Worm (Caenorhabditis elegans) whole organism, late embryonic: Measurements from ENCODE around the gene txt-17.

Experiments used
- F13H6.1 ChIP-seq: sonication (generic microtip); optimal IDR thresholded peaks from 2 replicates; lab custom pipeline; 2016; ENCODE audit warnings: missing genetic modification characterization, missing compliant biosample characterization
- K02D7.2 ChIP-seq: sonication (generic microtip); optimal IDR thresholded peaks from 2 replicates; lab custom pipeline; 2017; ENCODE audit warnings: mild to moderate bottlenecking, missing genetic modification characterization, missing compliant biosample characterization
- T23F11.4 ChIP-seq: fragments of 200-800 bp; sonication (Bioruptor generic); optimal IDR thresholded peaks from 2 replicates; lab custom pipeline; 2018; ENCODE audit warnings: mild to moderate bottlenecking, missing genetic modification characterization, missing compliant biosample characterization
- Y22D7AL.16 ChIP-seq: sonication (generic microtip); optimal IDR thresholded peaks from 2 replicates; lab custom pipeline; 2016; ENCODE audit warnings: missing genetic modification characterization, missing compliant biosample characterization
- ahr-1 ChIP-seq: sonication (generic microtip); optimal IDR thresholded peaks from 2 replicates; lab custom pipeline; 2016; ENCODE audit warnings: missing genetic modification characterization, missing compliant biosample characterization
- ama-1 ChIP-seq: fragments of 150-350 bp; optimal IDR thresholded peaks from 2 replicates; lab custom pipeline; 2014
- ceh-14 ChIP-seq: sonication (generic microtip); optimal IDR thresholded peaks from 2 replicates; lab custom pipeline; 2016; ENCODE audit warnings: missing genotype, missing genetic modification characterization, missing compliant biosample characterization
- ceh-18 ChIP-seq: sonication (generic microtip); optimal IDR thresholded peaks from 2 replicates; lab custom pipeline; 2016; ENCODE audit warnings: missing genetic modification characterization, missing compliant biosample characterization
- ceh-2 ChIP-seq: sonication (generic microtip); optimal IDR thresholded peaks from 2 replicates; lab custom pipeline; 2016; ENCODE audit warnings: missing genotype, missing genetic modification characterization, missing compliant biosample characterization
- ceh-22 ChIP-seq: sonication (generic microtip); optimal IDR thresholded peaks from 2 replicates; lab custom pipeline; 2017; ENCODE audit warnings: missing biosample characterization, missing genetic modification characterization
- ceh-24 ChIP-seq: sonication (generic microtip); optimal IDR thresholded peaks from 2 replicates; lab custom pipeline; 2016; ENCODE audit warnings: mild to moderate bottlenecking, missing genetic modification characterization, missing compliant biosample characterization
- ceh-31 ChIP-seq: sonication (generic microtip); optimal IDR thresholded peaks from 2 replicates; lab custom pipeline; 2016; ENCODE audit warnings: missing genetic modification characterization, missing compliant biosample characterization
- ceh-34 ChIP-seq: sonication (generic microtip); optimal IDR thresholded peaks from 2 replicates; lab custom pipeline; 2016; ENCODE audit warnings: mild to moderate bottlenecking, missing genetic modification characterization, missing compliant biosample characterization
- ceh-48 ChIP-seq: sonication (generic microtip); optimal IDR thresholded peaks from 2 replicates; lab custom pipeline; 2016; ENCODE audit warnings: missing genetic modification characterization, inconsistent platforms, missing compliant biosample characterization
- ceh-6 ChIP-seq: fragments of 200-800 bp; sonication (Bioruptor generic); optimal IDR thresholded peaks from 2 replicates; lab custom pipeline; 2018; ENCODE audit warnings: mild to moderate bottlenecking, missing genetic modification characterization, missing compliant biosample characterization
- dmd-4 ChIP-seq: sonication (generic microtip); optimal IDR thresholded peaks from 2 replicates; lab custom pipeline; 2016; ENCODE audit warnings: borderline replicate concordance, missing genetic modification characterization, missing compliant biosample characterization
- dve-1 ChIP-seq: sonication (generic microtip); optimal IDR thresholded peaks from 2 replicates; lab custom pipeline; 2017; ENCODE audit warnings: antibody characterized with exemption, mild to moderate bottlenecking, missing genetic modification characterization, missing compliant biosample characterization
- elt-2 ChIP-seq: sonication (generic microtip); optimal IDR thresholded peaks from 2 replicates; lab custom pipeline; 2016; ENCODE audit warnings: missing genetic modification reagents, missing genetic modification characterization, missing compliant biosample characterization
- elt-4 ChIP-seq: sonication (generic microtip); optimal IDR thresholded peaks from 2 replicates; lab custom pipeline; 2016; ENCODE audit warnings: missing genetic modification characterization, missing compliant biosample characterization
- eyg-1 ChIP-seq: sonication (generic microtip); optimal IDR thresholded peaks from 2 replicates; lab custom pipeline; 2016; ENCODE audit warnings: missing genotype, missing genetic modification characterization, missing compliant biosample characterization
- fkh-10 ChIP-seq: fragments of 150-350 bp; optimal IDR thresholded peaks from 2 replicates; lab custom pipeline; 2014; ENCODE audit warnings: missing biosample characterization, missing genetic modification reagents, missing genetic modification characterization
- hlh-13 ChIP-seq: fragments of 200-800 bp; sonication (Bioruptor generic); optimal IDR thresholded peaks from 2 replicates; lab custom pipeline; 2018; ENCODE audit warnings: mild to moderate bottlenecking, missing genetic modification characterization, missing compliant biosample characterization
- hlh-6 ChIP-seq: sonication (generic microtip); optimal IDR thresholded peaks from 2 replicates; lab custom pipeline; 2016; ENCODE audit warnings: missing genotype, missing genetic modification characterization, missing compliant biosample characterization
- hlh-8 ChIP-seq: sonication (generic microtip); optimal IDR thresholded peaks from 2 replicates; lab custom pipeline; 2016; ENCODE audit warnings: missing genotype, missing genetic modification characterization, missing compliant biosample characterization
- lin-11 ChIP-seq: fragments of 200-800 bp; sonication (Bioruptor generic); optimal IDR thresholded peaks from 2 replicates; lab custom pipeline; 2018; ENCODE audit warnings: mild to moderate bottlenecking, missing genetic modification characterization, missing compliant biosample characterization
- nhr-11 ChIP-seq: fragments of 150-350 bp; optimal IDR thresholded peaks from 2 replicates; lab custom pipeline; 2014; ENCODE audit warnings: missing biosample characterization, missing genetic modification characterization
- npax-4 ChIP-seq: sonication (generic microtip); optimal IDR thresholded peaks from 2 replicates; lab custom pipeline; 2016; ENCODE audit warnings: missing genetic modification characterization, missing compliant biosample characterization
- odd-2 ChIP-seq: sonication (generic microtip); optimal IDR thresholded peaks from 2 replicates; lab custom pipeline; 2017; ENCODE audit warnings: antibody characterized with exemption, mild to moderate bottlenecking, missing genetic modification characterization, missing compliant biosample characterization
- pax-1 ChIP-seq: fragments of 150-350 bp; optimal IDR thresholded peaks from 2 replicates; lab custom pipeline; 2014; ENCODE audit warnings: missing biosample characterization, missing genetic modification characterization
- pros-1 ChIP-seq: fragments of 150-350 bp; optimal IDR thresholded peaks from 2 replicates; lab custom pipeline; 2014; ENCODE audit warnings: missing biosample characterization, missing genetic modification reagents, missing genetic modification characterization
- rnt-1 ChIP-seq: sonication (generic microtip); optimal IDR thresholded peaks from 2 replicates; lab custom pipeline; 2016; ENCODE audit warnings: missing genetic modification characterization, missing compliant biosample characterization
- syd-9 ChIP-seq: sonication (generic microtip); optimal IDR thresholded peaks from 2 replicates; lab custom pipeline; 2016; ENCODE audit warnings: mild to moderate bottlenecking, missing genetic modification characterization, moderate library complexity, missing compliant biosample characterization
- tbx-2 ChIP-seq: sonication (generic microtip); optimal IDR thresholded peaks from 2 replicates; lab custom pipeline; 2016; ENCODE audit warnings: missing genetic modification characterization, missing compliant biosample characterization
- unc-3 ChIP-seq, 2 experiments: fragments of 200-800 bp in 1 of 2; sonication (Bioruptor generic) in 1 of 2; sonication (generic microtip) in 1 of 2; conservative IDR thresholded peaks in 1 of 2; optimal IDR thresholded peaks in 1 of 2; 2 replicates each; pipeline versions ENCODE4 v1.3.6 to Lab custom; 2016 to 2022; ENCODE audit warnings: missing compliant biosample characterization in 2 of 2, missing genetic modification characterization in 2 of 2, missing genetic modification reagents in 1 of 2
- unc-86 ChIP-seq: sonication (generic microtip); optimal IDR thresholded peaks from 2 replicates; lab custom pipeline; 2016; ENCODE audit warnings: missing genetic modification characterization, missing compliant biosample characterization
- zip-5 ChIP-seq: sonication (generic microtip); optimal IDR thresholded peaks from 2 replicates; lab custom pipeline; 2016; ENCODE audit warnings: missing genetic modification characterization, missing compliant biosample characterization

Gene txt-17

ce11 chrV:7053100-7053499 lies at the start of gene txt-17:
txt-17 (minus strand) TSS chrV:7053200.
- TF ChIP-seq ceh-31 (tag; lab: Kevin White, UChicago), result no peak
- no peak for TF ChIP-seq elt-4 (tag; lab: Kevin White, UChicago)
- TF ChIP-seq ceh-14, result no peak
- TF ChIP-seq unc-3 (GFP tag; conservative IDR thresholded peaks at IDR 0.05; lab: Robert Waterston, UW), result no peak
- TF ChIP-seq unc-3 (tag; optimal IDR thresholded peaks at IDR 0.05; lab: Kevin White, UChicago), result no peak
- TF ChIP-seq hlh-13 (GFP tag; lab: Kevin White, UChicago), result no peak
- no peak for TF ChIP-seq pros-1
- no peak for TF ChIP-seq eyg-1 (tag; lab: Kevin White, UChicago)
- no peak for TF ChIP-seq ama-1 (lab: Kevin White, UChicago)
- no peak for TF ChIP-seq ceh-24 (tag; lab: Kevin White, UChicago)
- TF ChIP-seq zip-5 (tag; lab: Kevin White, UChicago), result no peak
- TF ChIP-seq odd-2 (tag; lab: Kevin White, UChicago), result no peak
- TF ChIP-seq rnt-1 (tag; lab: Kevin White, UChicago), result no peak
- no peak for TF ChIP-seq F13H6.1 (tag; lab: Kevin White, UChicago)
- no peak for TF ChIP-seq ceh-2 (tag; lab: Kevin White, UChicago)

ce11 chrV:7096811-7097210 lies 43.8 kb upstream of the txt-17 start:
- TF ChIP-seq hlh-6 (tag; lab: Kevin White, UChicago) (no peak), ceh-6 (GFP tag; lab: Kevin White, UChicago) (no peak), eyg-1 (tag; lab: Kevin White, UChicago) (no peak)

ce11 chrV:7096129-7096730 lies 43.2 kb upstream of the txt-17 start:
- TF ChIP-seq K02D7.2 (tag; lab: Kevin White, UChicago) (no peak), T23F11.4 (GFP tag; lab: Kevin White, UChicago) (no peak), tbx-2 (tag; lab: Kevin White, UChicago) (no peak), lin-11 (tag; lab: Kevin White, UChicago) (no peak), syd-9 (tag; lab: Kevin White, UChicago) (no peak), ceh-34 (tag; lab: Kevin White, UChicago) (no peak), ceh-48 (tag; lab: Kevin White, UChicago) (no peak), hlh-6 (tag; lab: Kevin White, UChicago) (no peak), ceh-6 (GFP tag; lab: Kevin White, UChicago) (no peak), ceh-14 (no peak), fkh-10 (GFP tag; lab: Kevin White, UChicago) (no peak), unc-3 (GFP tag; conservative IDR thresholded peaks at IDR 0.05; lab: Robert Waterston, UW) (no peak), unc-3 (tag; optimal IDR thresholded peaks at IDR 0.05; lab: Kevin White, UChicago) (no peak), unc-86 (no peak)

- no peak for TF ChIP-seq hlh-8 (tag; lab: Kevin White, UChicago)
Measured at ce11 chrV:7095254-7095990, 42.4 kb upstream of the txt-17 start.

ce11 chrV:7093720-7094401 lies 40.9 kb upstream of the txt-17 start, which contains the start of gene nhr-135:
nhr-135 (minus strand) TSS chrV:7093770.
- TF ChIP-seq hlh-6 (tag; lab: Kevin White, UChicago), result no peak
- peak; percentile 8 for TF ChIP-seq elt-2

- TF ChIP-seq hlh-13 (GFP tag; lab: Kevin White, UChicago) (no peak), syd-9 (tag; lab: Kevin White, UChicago) (no peak), nhr-11 (tag; lab: Kevin White, UChicago) (no peak), ceh-18 (tag; lab: Kevin White, UChicago) (no peak), pax-1 (no peak), zip-5 (tag; lab: Kevin White, UChicago) (no peak), ahr-1 (tag; lab: Kevin White, UChicago) (no peak), unc-86 (no peak), ceh-14 (no peak), Y22D7AL.16 (tag; lab: Kevin White, UChicago) (no peak), K02D7.2 (tag; lab: Kevin White, UChicago) (no peak), F13H6.1 (tag; lab: Kevin White, UChicago) (no peak), npax-4 (no peak), dve-1 (no peak), lin-11 (tag; lab: Kevin White, UChicago) (no peak), ceh-22 (tag; lab: Kevin White, UChicago) (no peak), dmd-4 (tag; lab: Kevin White, UChicago) (no peak)
Measured at ce11 chrV:7091287-7091686, 38.3 kb upstream of the txt-17 start, which contains the start of gene nhr-286. nhr-286 (minus strand) TSS chrV:7091610.
